Worm (Caenorhabditis elegans) whole organism, dauer: ENCODE results near the gene set-5.

Source experiments
- unc-62 ChIP-seq: sonication (generic microtip); optimal IDR thresholded peaks from 2 replicates; lab custom pipeline; 2017; ENCODE audit warnings: missing biosample characterization, missing genetic modification reagents, missing genetic modification characterization

set-5 gene

DNA sequence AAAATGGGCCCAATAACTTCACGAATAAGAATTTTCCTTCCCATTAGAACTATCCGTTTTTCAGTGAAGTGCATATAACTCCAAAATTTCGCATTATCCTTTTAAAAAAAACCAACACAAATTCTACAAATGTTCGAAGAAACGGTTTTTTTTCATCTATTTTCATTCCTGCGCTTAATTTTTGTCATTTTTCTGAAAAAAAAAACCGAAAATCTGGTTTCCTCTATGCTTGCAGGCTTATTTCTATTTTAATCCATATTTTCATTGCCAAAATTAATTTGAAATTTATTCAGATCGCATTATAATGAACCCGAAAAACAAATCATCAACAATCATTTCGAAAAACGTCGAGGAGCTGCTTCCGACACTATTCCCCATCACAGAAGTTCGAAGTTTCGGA, at the start of gene set-5:
TSS of gene set-5 (plus strand) at position 301 of the 400 bp plus-strand sequence.
- TF ChIP-seq unc-62 (GFP tag; lab: Kevin White, UChicago): no peak

ce11 chrV:14649929-14650328, 48.8 kb upstream of the set-5 start:
- TF ChIP-seq unc-62 (GFP tag; lab: Kevin White, UChicago): no peak

DNA sequence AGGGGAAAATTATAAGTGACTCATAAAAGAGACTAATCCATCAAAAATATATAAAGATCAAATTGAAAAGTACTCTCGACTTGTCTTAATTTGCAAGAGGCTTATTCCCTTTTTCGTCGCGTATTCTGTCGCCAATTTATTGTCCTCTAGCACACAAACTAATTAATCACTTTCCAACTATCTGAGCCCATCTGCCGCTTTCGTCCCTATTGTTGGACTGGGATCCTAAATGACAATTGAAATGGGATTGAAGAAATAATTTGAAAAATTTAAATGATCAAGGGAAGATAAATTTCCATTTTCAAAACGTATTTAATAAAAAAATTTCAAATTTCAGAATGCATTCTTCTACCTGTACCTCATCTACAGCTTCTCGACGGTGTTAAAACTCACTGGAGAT, 48.1 kb upstream of the set-5 start:
- TF ChIP-seq unc-62 (GFP tag; lab: Kevin White, UChicago): no peak

DNA sequence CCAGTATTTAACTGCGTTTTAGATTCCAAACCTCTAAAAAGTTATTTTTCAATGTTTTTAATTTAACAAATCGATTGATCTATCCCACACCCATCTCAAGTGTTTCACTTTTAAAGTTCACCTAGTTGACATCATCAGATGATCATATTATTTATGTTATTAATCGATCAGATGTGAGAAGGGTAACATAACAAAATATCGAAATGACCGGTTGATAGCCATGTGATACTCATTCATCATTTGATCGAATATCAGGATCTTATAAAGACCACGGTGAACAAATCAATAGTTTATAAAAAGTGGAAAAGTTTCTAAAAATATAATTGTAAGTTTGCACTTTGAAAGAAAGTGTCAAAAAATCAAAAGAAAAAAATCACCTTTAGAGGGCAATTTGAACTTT, 43.1 kb upstream of the set-5 start:
- TF ChIP-seq unc-62 (GFP tag; lab: Kevin White, UChicago): no peak

DNA sequence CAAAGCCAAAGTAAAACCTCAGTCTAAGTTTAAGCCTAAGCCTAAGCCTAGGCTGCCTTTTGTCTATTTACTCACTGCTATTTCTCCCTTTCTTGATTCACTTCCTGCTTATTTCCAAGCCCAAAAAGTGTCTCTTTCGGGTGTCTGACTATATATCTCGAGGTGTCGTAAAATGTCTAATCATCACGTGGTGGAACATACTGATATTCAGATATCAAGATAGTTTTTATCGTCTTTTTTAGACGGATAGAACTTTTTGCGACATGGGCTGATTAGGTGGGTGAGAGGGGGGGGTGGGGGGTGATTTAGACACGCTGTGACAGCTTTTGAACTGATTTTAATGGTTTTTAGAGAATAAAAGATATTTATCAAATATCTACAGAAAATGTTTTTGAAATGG, 41.8 kb upstream of the set-5 start:
- TF ChIP-seq unc-62 (GFP tag; lab: Kevin White, UChicago): no peak

DNA sequence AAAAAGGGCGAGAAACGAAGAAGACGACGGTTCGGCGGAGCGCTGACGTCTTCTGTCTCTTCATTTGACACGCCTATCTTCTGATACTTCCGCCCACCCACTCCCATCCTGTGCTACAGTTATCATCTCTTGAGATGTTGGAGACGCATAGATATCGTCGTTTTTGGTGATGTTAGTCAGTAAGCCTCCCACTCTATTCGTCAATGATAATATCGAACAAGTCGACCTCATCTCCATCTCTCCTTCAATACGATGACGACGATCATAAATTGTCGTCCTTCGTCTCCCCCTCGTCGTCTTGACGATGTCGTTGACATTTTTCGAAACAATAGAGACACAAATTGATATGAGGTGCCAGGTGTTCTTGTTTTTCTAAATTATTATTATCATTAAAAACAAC, 40.6 kb upstream of the set-5 start, which contains the start of gene slc-25A29:
TSS of gene slc-25A29 (minus strand) at position 45 of the 400 bp plus-strand sequence.
- TF ChIP-seq unc-62 (GFP tag; lab: Kevin White, UChicago): no peak

DNA sequence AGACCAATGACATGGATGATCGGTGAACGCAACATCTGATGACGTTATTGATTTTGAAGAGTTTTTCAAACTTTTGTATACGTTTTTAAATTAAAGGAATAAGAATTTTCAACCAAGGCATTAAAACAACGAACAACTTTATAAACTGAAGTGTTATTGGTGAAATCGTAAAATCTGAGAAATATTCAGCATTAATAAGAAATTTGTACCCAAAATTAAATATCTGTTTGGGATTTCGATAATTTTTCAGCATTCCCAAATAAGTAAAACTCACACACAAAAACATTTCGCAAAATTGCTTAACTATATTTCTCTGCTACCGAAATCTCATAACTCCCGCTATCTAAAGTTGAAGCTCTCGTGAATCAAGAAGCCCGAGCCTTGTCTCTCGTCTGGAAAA, 39.2 kb upstream of the set-5 start:
- TF ChIP-seq unc-62 (GFP tag; lab: Kevin White, UChicago): no peak

- TF ChIP-seq unc-62 (GFP tag; lab: Kevin White, UChicago): no peak
These were observed 38.0 kb upstream of the set-5 start, which contains the start of gene srh-17 for ce11 chrV:14660608-14661355. Gene srh-17, plus strand, starts transcription at chrV:14661305.

DNA sequence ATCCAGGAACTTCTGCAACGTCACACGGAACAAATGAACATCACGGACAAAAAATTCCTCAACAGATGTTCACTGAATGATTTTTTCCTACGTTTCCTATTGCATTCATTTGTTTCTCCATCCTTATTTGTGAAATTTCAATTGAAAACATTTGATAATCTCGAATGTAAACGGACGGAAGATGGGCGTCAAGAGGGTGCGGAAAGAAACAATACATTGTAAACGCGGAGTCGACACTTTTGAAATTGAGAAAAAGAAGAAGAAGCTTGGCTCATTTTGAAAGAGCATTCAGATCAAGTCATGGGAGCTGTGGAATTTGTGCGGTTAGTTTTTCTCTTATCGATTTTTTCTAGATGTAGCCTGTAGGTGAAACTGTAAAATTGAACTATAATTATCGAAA, 35.8 kb upstream of the set-5 start, which contains the start of gene C47E8.9:
TSS of gene C47E8.9 (plus strand) at position 301 of the 400 bp plus-strand sequence.
- TF ChIP-seq unc-62 (GFP tag; lab: Kevin White, UChicago): no peak

- TF ChIP-seq unc-62 (GFP tag; lab: Kevin White, UChicago): no peak
These were observed 33.0 kb upstream of the set-5 start, which contains the start of gene C47E8.1 for ce11 chrV:14665728-14666127. Gene C47E8.1, plus strand, starts transcription at chrV:14666028.

ce11 chrV:14678298-14678697, 20.5 kb upstream of the set-5 start:
- TF ChIP-seq unc-62 (GFP tag; lab: Kevin White, UChicago): no peak

- no peak for TF ChIP-seq unc-62 (GFP tag; lab: Kevin White, UChicago)
These were observed 18.8 kb upstream of the set-5 start, which contains the start of gene C47E8.3 for ce11 chrV:14680014-14680413. Gene C47E8.3, plus strand, starts transcription at chrV:14680314.

DNA sequence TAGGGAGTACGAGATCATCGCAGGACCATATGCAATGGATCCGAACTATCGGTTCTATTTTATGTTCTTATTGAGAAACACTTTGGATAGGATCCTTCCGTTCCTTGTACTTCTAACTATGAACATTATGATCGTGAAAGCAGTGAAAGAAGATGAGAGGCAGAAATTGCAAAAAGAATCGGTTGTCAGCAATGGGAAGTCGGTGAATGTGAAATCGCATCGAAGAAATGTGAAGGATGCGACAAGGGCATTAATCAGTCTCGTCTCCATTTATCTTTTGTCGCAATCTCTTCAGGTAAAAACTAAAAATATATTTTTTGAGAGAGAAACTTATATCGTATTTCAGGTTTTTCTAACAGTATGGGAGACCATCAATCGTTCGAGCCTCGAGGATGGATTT, 15.9 kb upstream of the set-5 start:
- no peak for TF ChIP-seq unc-62 (GFP tag; lab: Kevin White, UChicago)

ce11 chrV:14683291-14683690, 15.5 kb upstream of the set-5 start:
- TF ChIP-seq unc-62 (GFP tag; lab: Kevin White, UChicago): no peak

DNA sequence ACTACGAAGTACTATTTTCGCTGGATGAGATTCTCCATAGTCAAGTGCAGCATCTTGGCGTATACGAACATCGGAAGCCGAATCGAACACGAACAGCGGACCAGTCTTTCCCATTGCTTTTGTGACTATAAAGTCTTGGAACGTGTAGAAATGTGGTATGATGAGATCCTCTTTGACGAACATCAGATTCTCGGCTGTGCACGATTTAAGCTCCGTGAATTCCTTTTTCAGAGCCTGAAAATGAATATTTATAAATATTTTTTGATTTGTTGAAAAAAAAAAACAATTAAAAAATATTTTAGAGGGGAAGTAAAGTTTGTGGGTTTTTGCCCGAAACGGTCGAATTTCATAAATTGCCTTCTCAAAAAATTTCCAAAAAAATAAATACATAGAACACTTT, 14.8 kb upstream of the set-5 start:
- TF ChIP-seq unc-62 (GFP tag; lab: Kevin White, UChicago): no peak

DNA sequence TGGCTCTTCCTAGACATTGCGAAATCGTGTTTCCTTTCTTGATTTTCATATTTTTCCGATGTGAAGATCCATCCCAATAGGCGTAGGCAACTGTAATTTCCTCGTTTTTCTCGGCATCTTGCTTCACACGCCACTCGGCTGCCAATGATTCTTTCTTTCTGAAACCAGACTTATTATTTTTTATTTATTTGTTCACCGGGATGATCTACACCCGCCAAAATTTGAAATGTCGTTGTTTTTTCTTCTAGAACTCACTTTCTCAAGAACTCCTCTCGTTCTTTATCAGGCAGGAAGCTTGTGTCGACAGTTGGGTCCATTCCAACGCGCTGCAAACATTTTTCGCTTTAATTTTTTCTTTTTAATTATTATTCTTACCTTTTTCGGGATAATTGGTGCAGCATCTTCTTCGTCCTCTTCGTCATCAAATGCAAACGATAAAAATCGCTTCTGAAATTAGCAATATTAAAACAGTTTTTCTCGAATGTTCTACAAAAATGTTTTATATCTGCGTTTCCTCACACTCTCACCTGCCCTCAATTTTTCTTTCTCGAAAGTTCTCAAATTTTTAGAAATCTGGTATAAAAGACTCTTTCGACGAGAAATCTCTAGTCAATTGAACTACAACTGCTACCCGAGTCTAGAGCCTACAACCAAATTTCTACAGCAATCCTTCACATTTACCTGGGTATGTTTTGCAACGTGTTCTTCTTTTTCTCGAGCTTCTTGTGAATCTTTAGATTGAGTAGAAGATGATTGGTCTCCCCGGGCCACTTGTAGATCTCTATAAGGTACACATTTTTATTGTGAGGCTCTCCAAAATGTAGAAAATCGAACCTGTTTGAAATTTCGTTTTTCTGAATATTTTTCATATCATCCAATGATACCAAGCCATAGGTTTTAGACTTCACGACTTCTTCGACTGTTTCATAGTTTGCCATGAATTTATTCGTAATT, 14.1 kb upstream of the set-5 start, which contains the start of gene hsp-90:
TSS of gene hsp-90 (plus strand) at position 560 of the 954 bp plus-strand sequence.
- no peak for TF ChIP-seq unc-62 (GFP tag; lab: Kevin White, UChicago)
